Worm (Caenorhabditis elegans): ENCODE measurements around the gene cct-3.

cct-3 gene

ce11 chrII:2289441-2289840, 56.1 kb downstream of the cct-3 start:
- TF ChIP-seq unc-55 (GFP tag; optimal IDR thresholded peaks at IDR 0.05): peak; percentile 87
- TF ChIP-seq unc-3 (GFP tag; conservative IDR thresholded peaks at IDR 0.05): no peak
- peak; percentile 50 for TF ChIP-seq unc-3 (tag; optimal IDR thresholded peaks at IDR 0.05)
- no peak for TF ChIP-seq elt-2 (tag; optimal IDR thresholded peaks at IDR 0.05)

- no peak for TF ChIP-seq ceh-14 (tag; optimal IDR thresholded peaks at IDR 0.05)
- no peak for TF ChIP-seq zip-5 (tag; optimal IDR thresholded peaks at IDR 0.05)
- TF ChIP-seq K02D7.2 (tag; optimal IDR thresholded peaks at IDR 0.05): no peak
- TF ChIP-seq ceh-9 (tag; optimal IDR thresholded peaks at IDR 0.05): no peak
- no peak for TF ChIP-seq nfya-1 (tag; optimal IDR thresholded peaks at IDR 0.05)
- TF ChIP-seq ceh-19 (GFP tag; optimal IDR thresholded peaks at IDR 0.05): no peak
- no peak for TF ChIP-seq ceh-45 (GFP tag; IDR thresholded peaks at IDR 0.05)
- no peak for TF ChIP-seq elt-4 (tag; optimal IDR thresholded peaks at IDR 0.05)
- no peak for TF ChIP-seq pax-1 (tag; optimal IDR thresholded peaks at IDR 0.05)
- TF ChIP-seq fax-1 (tag; optimal IDR thresholded peaks at IDR 0.05): no peak
Measured at ce11 chrII:2292027-2292426, 58.7 kb downstream of the cct-3 start, which contains the start of gene K09F6.7. TSS of gene K09F6.7 (minus strand) at chrII:2292127.

- no peak for TF ChIP-seq dmd-4 (tag; optimal IDR thresholded peaks at IDR 0.05; ENCODE audit: borderline replicate concordance)
- no peak for TF ChIP-seq syd-9 (tag; optimal IDR thresholded peaks at IDR 0.05)
- no peak for TF ChIP-seq ceh-30 (tag; optimal IDR thresholded peaks at IDR 0.05)
- TF ChIP-seq unc-55 (GFP tag; optimal IDR thresholded peaks at IDR 0.05): no peak
- TF ChIP-seq unc-42 (tag; optimal IDR thresholded peaks at IDR 0.05): no peak
- no peak for TF ChIP-seq sdc-2 (tag; optimal IDR thresholded peaks at IDR 0.05)
- TF ChIP-seq pat-9 (tag; optimal IDR thresholded peaks at IDR 0.05): no peak
- no peak for TF ChIP-seq madf-2 (tag; optimal IDR thresholded peaks at IDR 0.05)
- no peak for TF ChIP-seq pha-4 (tag; optimal IDR thresholded peaks at IDR 0.05)
- TF ChIP-seq mec-3 (tag; optimal IDR thresholded peaks at IDR 0.05; ENCODE audit: borderline replicate concordance): no peak
- TF ChIP-seq C08G9.2 (tag; optimal IDR thresholded peaks at IDR 0.05): no peak
- no peak for TF ChIP-seq ceh-18 (tag; optimal IDR thresholded peaks at IDR 0.05)
- TF ChIP-seq eyg-1 (tag; optimal IDR thresholded peaks at IDR 0.05): no peak
- no peak for TF ChIP-seq pqm-1 (tag; optimal IDR thresholded peaks at IDR 0.05)
- TF ChIP-seq ceh-6 (GFP tag; optimal IDR thresholded peaks at IDR 0.05): no peak
- TF ChIP-seq hlh-6 (tag; optimal IDR thresholded peaks at IDR 0.05): no peak
- TF ChIP-seq ceh-24 (tag; optimal IDR thresholded peaks at IDR 0.05): no peak
- TF ChIP-seq unc-3 (GFP tag; conservative IDR thresholded peaks at IDR 0.05): no peak
- no peak for TF ChIP-seq unc-3 (tag; optimal IDR thresholded peaks at IDR 0.05)
- TF ChIP-seq ttx-3 (tag; optimal IDR thresholded peaks at IDR 0.05): no peak
Measured at ce11 chrII:2292549-2292948, 59.2 kb downstream of the cct-3 start.

Data from whole organism, late embryonic.